Fruit fly (Drosophila melanogaster) whole organism, wandering third instar larva: ENCODE measurements around the gene CG9114.

Source experiments
- Abd-B ChIP-seq: fragments of >200 bp; optimal IDR thresholded peaks from 2 replicates; lab custom pipeline; 2017; ENCODE audit warnings: missing biosample characterization, missing genetic modification characterization
- CG32264 ChIP-seq: fragments of 200-800 bp; sonication (Bioruptor generic); optimal IDR thresholded peaks from 2 replicates; lab custom pipeline; 2016; ENCODE audit warnings: missing biosample characterization, missing genetic modification characterization
- CG9705 ChIP-seq: fragments of 200-800 bp; sonication (Bioruptor generic); optimal IDR thresholded peaks from 2 replicates; lab custom pipeline; 2018; ENCODE audit warnings: missing biosample characterization, mild to moderate bottlenecking, missing genetic modification characterization
- CrebA ChIP-seq: fragments of 200-800 bp; sonication (Bioruptor generic); optimal IDR thresholded peaks from 2 replicates; lab custom pipeline; 2016; ENCODE audit warnings: missing biosample characterization, mild to moderate bottlenecking, missing genetic modification characterization, borderline replicate concordance
- Dfd ChIP-seq: fragments of >200 bp; optimal IDR thresholded peaks from 2 replicates; lab custom pipeline; 2017; ENCODE audit warnings: missing biosample characterization, missing genetic modification characterization
- Dif ChIP-seq: fragments of 200-275, 200-300 bp; sonication (Bioruptor generic); optimal IDR thresholded peaks from 2 replicates; lab custom pipeline; 2018; ENCODE audit warnings: missing biosample characterization, missing genetic modification characterization; ENCODE audit not compliant: partially characterized antibody
- GATAd ChIP-seq: sonication (Bioruptor generic); optimal IDR thresholded peaks from 2 replicates; lab custom pipeline; 2016; ENCODE audit warnings: missing biosample characterization, missing genetic modification characterization
- HLH106 ChIP-seq: fragments of 200-800 bp; optimal IDR thresholded peaks from 3 replicates; lab custom pipeline; 2019; ENCODE audit warnings: missing biosample characterization, mild to moderate bottlenecking, missing genetic modification characterization, moderate library complexity
- Hnf4 ChIP-seq: fragments of 200-800 bp; sonication (Bioruptor generic); optimal IDR thresholded peaks from 2 replicates; lab custom pipeline; 2016; ENCODE audit warnings: missing biosample characterization, mild to moderate bottlenecking, missing genetic modification characterization
- Hr78 ChIP-seq: fragments of >200 bp; optimal IDR thresholded peaks from 2 replicates; lab custom pipeline; 2017; ENCODE audit warnings: missing biosample characterization, missing genetic modification characterization
- Hr83 ChIP-seq: fragments of 200-300 bp; sonication (Bioruptor generic); optimal IDR thresholded peaks from 2 replicates; lab custom pipeline; 2016; ENCODE audit warnings: missing biosample characterization, mild to moderate bottlenecking, missing genetic modification characterization, moderate library complexity; ENCODE audit not compliant: poor library complexity, severe bottlenecking
- Jra ChIP-seq: sonication (Bioruptor generic); optimal IDR thresholded peaks from 2 replicates; lab custom pipeline; 2016; ENCODE audit warnings: missing biosample characterization, missing genetic modification characterization
- Mio ChIP-seq: sonication (Bioruptor generic); optimal IDR thresholded peaks from 2 replicates; lab custom pipeline; 2016; ENCODE audit warnings: missing biosample characterization, missing genetic modification characterization
- Myc ChIP-seq: fragments of >200 bp; optimal IDR thresholded peaks from 2 replicates; lab custom pipeline; 2017
- N ChIP-seq: fragments of >200 bp; optimal IDR thresholded peaks from 2 replicates; lab custom pipeline; 2018; ENCODE audit warnings: missing biosample characterization, missing external identifiers, missing genetic modification characterization
- OdsH ChIP-seq: fragments of 200-800 bp; sonication (Bioruptor generic); optimal IDR thresholded peaks from 2 replicates; lab custom pipeline; 2016; ENCODE audit warnings: missing biosample characterization, mild to moderate bottlenecking, missing genetic modification characterization
- Rel ChIP-seq, 2 experiments: fragments of 200-800 bp; sonication (Bioruptor generic) in 1 of 2; optimal IDR thresholded peaks; 2 replicates in 1 of 2; 3 replicates in 1 of 2; lab custom pipeline; 2016 to 2019; ENCODE audit warnings: mild to moderate bottlenecking in 2 of 2, missing biosample characterization in 2 of 2, missing genetic modification characterization in 2 of 2, moderate library complexity in 1 of 2
- Sp1 ChIP-seq: fragments of 200-800 bp; sonication (Bioruptor generic); optimal IDR thresholded peaks from 3 replicates; lab custom pipeline; 2019; ENCODE audit warnings: missing biosample characterization, mild to moderate bottlenecking, missing genetic modification characterization, moderate library complexity
- Vsx2 ChIP-seq: fragments of 200-300, 225-300 bp; sonication (Bioruptor generic); optimal IDR thresholded peaks from 2 replicates; lab custom pipeline; 2018; ENCODE audit warnings: missing biosample characterization, missing genetic modification characterization; ENCODE audit not compliant: partially characterized antibody
- br ChIP-seq: fragments of 200-800 bp; sonication (Bioruptor generic); optimal IDR thresholded peaks from 2 replicates; lab custom pipeline; 2016; ENCODE audit warnings: missing biosample characterization, missing genetic modification characterization
- brk ChIP-seq: fragments of 200-800 bp; sonication (Bioruptor generic); optimal IDR thresholded peaks from 2 replicates; lab custom pipeline; 2016; ENCODE audit warnings: missing biosample characterization, mild to moderate bottlenecking, missing genetic modification characterization
- dl ChIP-seq, 2 experiments: fragments of 175-275, 200-275 bp in 1 of 2; fragments of 200-275 bp in 1 of 2; sonication (Bioruptor generic); optimal IDR thresholded peaks; lab custom pipeline; 2018; ENCODE audit warnings: mild to moderate bottlenecking in 2 of 2, missing biosample characterization in 2 of 2, missing genetic modification characterization in 2 of 2, moderate library complexity in 2 of 2; ENCODE audit not compliant: partially characterized antibody in 2 of 2, insufficient read depth in 1 of 2
- dmrt93B ChIP-seq: fragments of 200-800 bp; sonication (Bioruptor generic); optimal IDR thresholded peaks from 2 replicates; lab custom pipeline; 2018; ENCODE audit warnings: missing biosample characterization, mild to moderate bottlenecking, missing genetic modification characterization
- dsf ChIP-seq: sonication (Bioruptor generic); optimal IDR thresholded peaks from 2 replicates; lab custom pipeline; 2016; ENCODE audit warnings: missing biosample characterization, missing genetic modification characterization, borderline replicate concordance
- ey ChIP-seq: fragments of 200-800 bp; sonication (Bioruptor generic); optimal IDR thresholded peaks from 2 replicates; lab custom pipeline; 2016; ENCODE audit warnings: missing biosample characterization, missing genetic modification characterization
- foxo ChIP-seq, 2 experiments: fragments of 200-800 bp; sonication (Bioruptor generic); optimal IDR thresholded peaks; 2 replicates in 1 of 2; 3 replicates in 1 of 2; lab custom pipeline; 2016 to 2017; ENCODE audit warnings: missing biosample characterization in 2 of 2, missing genetic modification characterization in 2 of 2
- fru ChIP-seq: fragments of 200-800 bp; sonication (Bioruptor generic); optimal IDR thresholded peaks from 3 replicates; lab custom pipeline; 2016; ENCODE audit warnings: missing biosample characterization, mild to moderate bottlenecking, missing genetic modification characterization
- h ChIP-seq: fragments of 200-800 bp; sonication (Bioruptor generic); optimal IDR thresholded peaks from 3 replicates; lab custom pipeline; 2016; ENCODE audit warnings: missing biosample characterization, mild to moderate bottlenecking, missing genetic modification characterization
- jim ChIP-seq: fragments of 175-275, 200-325 bp; sonication (Bioruptor generic); optimal IDR thresholded peaks from 2 replicates; lab custom pipeline; 2016; ENCODE audit warnings: missing biosample characterization, mild to moderate bottlenecking, missing genetic modification characterization
- lola ChIP-seq: fragments of >200 bp; optimal IDR thresholded peaks from 2 replicates; lab custom pipeline; 2017; ENCODE audit warnings: missing biosample characterization, missing genetic modification characterization
- pan ChIP-seq: fragments of >200 bp; optimal IDR thresholded peaks from 2 replicates; lab custom pipeline; 2017
- psq ChIP-seq: fragments of 200-800 bp; sonication (Bioruptor generic); optimal IDR thresholded peaks from 3 replicates; lab custom pipeline; 2017; ENCODE audit warnings: missing biosample characterization, mild to moderate bottlenecking, missing genetic modification characterization, moderate library complexity
- rgr ChIP-seq: fragments of 200-800 bp; sonication (Bioruptor generic); optimal IDR thresholded peaks from 3 replicates; lab custom pipeline; 2016; ENCODE audit warnings: missing biosample characterization, mild to moderate bottlenecking, missing genetic modification characterization
- sage ChIP-seq: fragments of 200-800 bp; sonication (Bioruptor generic); optimal IDR thresholded peaks from 2 replicates; lab custom pipeline; 2016; ENCODE audit warnings: missing biosample characterization, mild to moderate bottlenecking, missing genetic modification characterization
- sv ChIP-seq: fragments of 200-800 bp; sonication (Bioruptor generic); optimal IDR thresholded peaks from 3 replicates; lab custom pipeline; 2016; ENCODE audit warnings: missing biosample characterization, missing genetic modification characterization
- tai ChIP-seq: sonication (Bioruptor generic); optimal IDR thresholded peaks from 2 replicates; lab custom pipeline; 2016; ENCODE audit warnings: missing biosample characterization, missing genetic modification characterization
- usp ChIP-seq: fragments of >200 bp; optimal IDR thresholded peaks from 2 replicates; lab custom pipeline; 2017; ENCODE audit warnings: missing biosample characterization, missing genetic modification characterization
- woc ChIP-seq: sonication (Bioruptor generic); optimal IDR thresholded peaks from 2 replicates; lab custom pipeline; 2016; ENCODE audit warnings: missing biosample characterization, mild to moderate bottlenecking, missing genetic modification characterization

CG9114 gene

DNA sequence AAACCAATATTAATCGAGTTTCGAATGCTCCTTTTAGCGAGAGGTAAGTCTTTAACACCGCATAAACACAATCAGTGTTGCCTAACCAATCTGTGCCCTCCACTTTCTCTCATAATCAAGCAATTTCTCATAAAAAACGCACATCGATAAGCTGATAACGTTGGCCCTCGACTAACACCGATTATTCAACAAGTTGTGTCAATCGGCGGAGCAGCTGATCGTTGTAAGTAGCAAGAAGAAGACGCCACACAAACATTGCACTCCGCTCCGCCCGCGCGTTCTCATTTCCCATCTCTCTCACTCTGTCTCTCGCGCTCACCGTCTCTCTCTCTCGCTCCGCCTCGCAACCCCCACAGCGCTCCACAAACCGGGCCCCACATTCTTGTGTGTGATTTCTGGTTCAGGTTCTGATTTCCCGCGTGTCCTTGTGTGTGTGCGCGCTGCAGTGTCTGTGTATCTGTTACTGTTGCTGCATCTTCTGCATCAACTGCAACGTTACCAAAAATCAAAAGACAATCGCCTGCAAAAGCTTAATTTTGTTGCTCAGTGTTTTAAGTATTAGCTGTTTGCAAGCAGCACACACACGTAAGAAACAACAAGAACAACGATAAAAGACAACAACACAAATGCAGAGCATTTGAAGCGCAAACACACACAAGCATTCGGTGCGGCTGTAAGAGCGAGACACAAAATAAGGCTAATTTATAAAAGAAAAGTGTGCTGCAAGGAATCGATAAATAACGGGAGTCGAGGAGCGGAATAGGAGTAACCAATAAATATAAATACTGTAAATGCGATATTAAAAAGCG lies at the start of gene CG9114, which contains the start of gene HDAC6:
TSS of gene CG9114 (minus strand) at position 89 of the 809 bp plus-strand sequence.
TSS of gene HDAC6 (plus strand) at position 245 of the 809 bp plus-strand sequence.
- TF ChIP-seq dl (GFP tag; optimal IDR thresholded peaks at IDR 0.05; lab: Kevin White, UChicago; ENCODE audit: insufficient read depth in 1 of 2, partially characterized antibody in 2 of 2) (no peak), foxo (GFP tag; optimal IDR thresholded peaks at IDR 0.05; lab: Kevin White, UChicago) (peak in 1 of 2 experiments; percentile 61), Jra (GFP tag; lab: Kevin White, UChicago) (no peak), woc (GFP tag; lab: Kevin White, UChicago) (peak; percentile 44), br (GFP tag; lab: Kevin White, UChicago) (no peak), CG9705 (GFP tag; lab: Kevin White, UChicago) (no peak), Myc (lab: Kevin White, UChicago) (no peak), Hr78 (GFP tag; lab: Kevin White, UChicago) (no peak), Mio (GFP tag; lab: Kevin White, UChicago) (no peak), usp (no peak), GATAd (GFP tag; lab: Kevin White, UChicago) (no peak), N (GFP tag; lab: Kevin White, UChicago) (peak; percentile 11), Abd-B (GFP tag; lab: Kevin White, UChicago) (no peak), tai (GFP tag; lab: Kevin White, UChicago) (no peak), lola (GFP tag; lab: Kevin White, UChicago) (no peak), jim (GFP tag; lab: Kevin White, UChicago) (no peak), Vsx2 (peak; percentile 71), Dif (peak; percentile 73), Hnf4 (GFP tag; lab: Kevin White, UChicago) (no peak), Rel (GFP tag; optimal IDR thresholded peaks at IDR 0.05; lab: Kevin White, UChicago) (no peak), Rel (tag; optimal IDR thresholded peaks at IDR 0.05; lab: Kevin White, UChicago) (peak; percentile 80), CrebA (GFP tag; lab: Kevin White, UChicago) (no peak), dmrt93B (GFP tag; lab: Kevin White, UChicago) (no peak), h (peak; percentile 24), Dfd (GFP tag; lab: Kevin White, UChicago) (no peak), psq (GFP tag; lab: Kevin White, UChicago) (peak; percentile 32), OdsH (GFP tag; lab: Kevin White, UChicago) (no peak), pan (lab: Kevin White, UChicago) (no peak), Sp1 (GFP tag; lab: Kevin White, UChicago) (peak; percentile 13), Hr83 (GFP tag; lab: Kevin White, UChicago) (no peak), fru (GFP tag; lab: Kevin White, UChicago) (peak; percentile 93), rgr (peak; percentile 13), ey (GFP tag; lab: Kevin White, UChicago) (no peak), sage (GFP tag; lab: Kevin White, UChicago) (no peak), CG32264 (GFP tag; lab: Kevin White, UChicago) (no peak), HLH106 (tag; lab: Kevin White, UChicago) (peak; percentile 25), brk (no peak), dsf (GFP tag; lab: Kevin White, UChicago) (no peak), sv (no peak)

- TF ChIP-seq Hr83 (GFP tag; lab: Kevin White, UChicago): no peak
- no peak for TF ChIP-seq h
- TF ChIP-seq sv: no peak
- no peak for TF ChIP-seq br (GFP tag; lab: Kevin White, UChicago)
- no peak for TF ChIP-seq Hnf4 (GFP tag; lab: Kevin White, UChicago)
- TF ChIP-seq brk: no peak
- no peak for TF ChIP-seq pan (lab: Kevin White, UChicago)
- no peak for TF ChIP-seq Vsx2
- no peak for TF ChIP-seq psq (GFP tag; lab: Kevin White, UChicago)
- TF ChIP-seq GATAd (GFP tag; lab: Kevin White, UChicago): no peak
- TF ChIP-seq CG32264 (GFP tag; lab: Kevin White, UChicago): no peak
- no peak for TF ChIP-seq Dfd (GFP tag; lab: Kevin White, UChicago)
- TF ChIP-seq foxo (GFP tag; optimal IDR thresholded peaks at IDR 0.05; lab: Kevin White, UChicago): no peak
- TF ChIP-seq usp: no peak
Observed at dm6 chrX:15380207-15380606, 47.3 kb upstream of the CG9114 start.
